Fruit fly (Drosophila melanogaster) whole organism, larva: ENCODE measurements around the gene CG32161.

ENCODE experiments used
- noc ChIP-seq: fragments of 200-800 bp; sonication (Bioruptor generic); optimal IDR thresholded peaks from 3 replicates; lab custom pipeline; 2019; ENCODE audit warnings: missing biosample characterization, mild to moderate bottlenecking, missing genetic modification characterization, moderate library complexity

CG32161 gene

dm6 chr3L:16824725-16825124 is 21.3 kb upstream of the CG32161 start:
- no peak for TF ChIP-seq noc (tag; lab: Kevin White, UChicago)

DNA sequence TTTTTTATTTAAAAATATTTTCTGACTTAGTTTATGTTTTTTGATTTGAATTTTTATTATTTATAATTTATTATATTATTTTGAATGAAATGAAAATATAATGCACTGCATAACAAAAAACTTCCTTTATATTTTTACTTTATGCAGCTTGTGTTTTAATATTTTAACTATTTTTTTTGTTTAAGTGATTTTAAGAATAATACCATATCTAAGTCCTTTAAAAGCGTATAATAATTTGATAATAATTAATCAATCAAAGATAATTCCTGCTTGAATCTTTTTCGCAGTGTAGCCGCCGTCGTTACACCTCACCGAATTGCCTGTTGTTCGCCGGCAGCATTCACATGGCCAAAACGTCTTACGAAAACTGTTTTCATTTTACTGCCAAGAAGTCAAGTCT is 20.8 kb upstream of the CG32161 start:
- no peak for TF ChIP-seq noc (tag; lab: Kevin White, UChicago)

- no peak for TF ChIP-seq noc (tag; lab: Kevin White, UChicago)
These were observed 17.1 kb upstream of the CG32161 start, which contains the start of gene CG13024 for dm6 chr3L:16828967-16829366. Gene CG13024 (minus strand): TSS chr3L:16829074.

DNA sequence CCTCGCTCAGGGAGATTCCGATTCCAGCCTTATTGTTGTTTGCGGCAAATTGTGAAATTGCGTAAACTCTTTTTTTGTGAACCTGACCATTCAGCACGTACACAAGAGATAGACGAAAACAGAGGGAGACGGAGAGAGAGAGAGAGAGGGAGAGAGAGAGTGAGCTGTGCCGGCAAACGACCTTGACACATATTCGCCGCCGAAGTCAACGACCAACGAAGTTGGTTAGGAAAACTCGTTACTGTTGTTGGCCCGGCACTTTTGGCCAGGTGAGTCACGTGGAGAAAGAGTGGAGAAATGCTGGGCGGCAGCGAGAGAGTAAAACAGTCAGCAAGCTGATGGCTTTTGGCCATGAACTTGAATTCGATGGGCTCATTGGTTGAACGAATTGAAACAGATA is 16.0 kb upstream of the CG32161 start:
- TF ChIP-seq noc (tag; lab: Kevin White, UChicago), result no peak

DNA sequence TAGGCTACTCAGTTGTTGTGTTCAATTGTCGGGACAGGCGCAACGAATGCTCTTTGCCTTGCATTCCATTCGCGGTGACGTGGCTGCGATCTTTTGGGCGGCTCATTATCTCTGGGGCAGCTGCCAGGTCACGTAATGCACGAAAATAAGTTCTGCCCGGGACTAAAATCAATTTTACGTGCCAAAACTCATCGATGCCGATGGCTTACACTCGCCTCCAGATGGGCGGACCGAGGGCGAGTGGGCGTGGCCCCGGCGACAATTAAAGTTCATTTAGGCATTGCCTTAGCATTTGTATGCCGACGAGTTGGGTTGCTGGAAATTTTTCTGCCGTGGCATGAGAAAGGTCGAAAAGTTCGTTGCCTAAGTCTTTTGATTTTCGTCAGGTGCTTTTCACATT is 9.3 kb upstream of the CG32161 start:
- TF ChIP-seq noc (tag; lab: Kevin White, UChicago), result no peak

- TF ChIP-seq noc (tag; lab: Kevin White, UChicago), result no peak
These were observed 5.5 kb upstream of the CG32161 start for dm6 chr3L:16840540-16840939.

DNA sequence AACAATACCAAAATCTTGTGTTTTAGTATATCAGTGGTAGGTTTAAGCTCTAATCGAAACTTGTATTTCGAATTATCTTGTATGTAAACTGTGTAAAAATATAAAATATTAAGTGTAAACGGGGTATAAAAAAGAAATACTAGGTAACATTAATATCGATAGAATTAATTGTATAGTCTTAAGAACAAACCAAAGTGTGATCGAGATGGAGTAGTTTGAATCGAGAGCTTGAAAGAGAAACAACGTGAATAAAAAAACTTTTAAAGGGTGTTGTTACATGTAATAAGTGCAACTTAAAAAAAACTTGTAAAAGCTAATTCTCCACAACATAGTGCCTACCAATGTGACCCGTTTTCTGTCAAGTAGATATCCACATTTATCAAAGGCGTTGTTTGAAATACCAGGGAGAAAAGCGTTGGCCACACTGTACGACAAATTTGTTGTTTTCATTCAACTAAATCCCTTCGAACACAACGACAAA is 3.9 kb upstream of the CG32161 start, which contains the start of gene TSG101:
TSG101 (plus strand) TSS at position 208 of the 481 bp plus-strand sequence.
- no peak for TF ChIP-seq noc (tag; lab: Kevin White, UChicago)

dm6 chr3L:16842952-16843351 is 3.1 kb upstream of the CG32161 start:
- TF ChIP-seq noc (tag; lab: Kevin White, UChicago), result no peak

DNA sequence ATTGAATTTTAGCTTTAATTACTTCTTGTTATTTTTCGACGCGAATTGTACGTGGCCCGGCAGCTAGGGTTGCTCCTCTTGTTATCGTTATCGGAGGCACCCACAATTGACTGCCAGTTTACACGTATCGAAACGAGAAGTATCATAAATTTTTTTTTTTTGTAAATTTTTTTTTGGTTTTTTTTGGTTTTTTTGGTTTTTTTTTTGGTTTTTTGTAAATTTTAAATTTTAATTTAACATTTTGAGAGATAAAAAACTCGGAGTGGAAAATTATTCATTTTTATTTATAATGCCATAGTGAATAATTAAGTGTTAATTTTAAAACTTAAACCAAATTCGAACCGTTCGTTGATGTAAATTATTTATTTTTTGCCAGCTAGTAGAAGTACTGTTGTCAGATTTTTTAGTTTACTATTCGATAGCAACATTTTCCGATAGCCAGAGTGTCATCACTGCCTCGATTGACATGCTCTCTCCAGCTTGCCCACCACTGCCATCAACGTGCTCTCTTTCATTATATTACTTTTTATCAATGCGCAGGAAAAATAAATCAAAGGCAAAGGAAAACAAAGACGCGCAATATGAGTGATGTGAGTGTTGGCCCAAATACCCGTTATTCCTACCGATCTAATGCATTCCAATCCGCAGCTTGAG is 980 bp upstream of the CG32161 start, which contains the start of the genes kud and Zcchc7:
kud (minus strand) TSS at position 72 of the 654 bp plus-strand sequence.
Zcchc7 (plus strand) TSS at position 467 of the 654 bp plus-strand sequence.
- peak; percentile 79 for TF ChIP-seq noc (tag; lab: Kevin White, UChicago)

DNA sequence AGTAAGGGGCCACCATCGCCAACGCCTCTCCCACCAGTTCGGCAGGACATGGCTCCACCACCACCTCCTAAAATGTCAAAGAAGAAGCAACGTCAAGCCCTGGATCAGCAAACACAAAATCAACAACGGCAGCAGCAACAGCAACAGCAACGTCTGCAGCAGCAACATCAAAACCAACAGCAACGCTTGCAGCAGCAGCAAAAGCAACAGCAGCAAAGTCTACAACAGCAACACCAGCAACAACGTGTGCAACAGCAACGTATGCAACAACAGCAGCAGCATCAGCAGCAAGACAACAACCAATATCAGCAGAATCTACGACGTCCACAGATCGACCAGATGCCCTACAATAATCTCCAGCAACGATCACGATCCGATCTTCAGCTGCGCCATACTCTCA is 5.5 kb downstream of the CG32161 start:
- TF ChIP-seq noc (tag; lab: Kevin White, UChicago), result no peak

DNA sequence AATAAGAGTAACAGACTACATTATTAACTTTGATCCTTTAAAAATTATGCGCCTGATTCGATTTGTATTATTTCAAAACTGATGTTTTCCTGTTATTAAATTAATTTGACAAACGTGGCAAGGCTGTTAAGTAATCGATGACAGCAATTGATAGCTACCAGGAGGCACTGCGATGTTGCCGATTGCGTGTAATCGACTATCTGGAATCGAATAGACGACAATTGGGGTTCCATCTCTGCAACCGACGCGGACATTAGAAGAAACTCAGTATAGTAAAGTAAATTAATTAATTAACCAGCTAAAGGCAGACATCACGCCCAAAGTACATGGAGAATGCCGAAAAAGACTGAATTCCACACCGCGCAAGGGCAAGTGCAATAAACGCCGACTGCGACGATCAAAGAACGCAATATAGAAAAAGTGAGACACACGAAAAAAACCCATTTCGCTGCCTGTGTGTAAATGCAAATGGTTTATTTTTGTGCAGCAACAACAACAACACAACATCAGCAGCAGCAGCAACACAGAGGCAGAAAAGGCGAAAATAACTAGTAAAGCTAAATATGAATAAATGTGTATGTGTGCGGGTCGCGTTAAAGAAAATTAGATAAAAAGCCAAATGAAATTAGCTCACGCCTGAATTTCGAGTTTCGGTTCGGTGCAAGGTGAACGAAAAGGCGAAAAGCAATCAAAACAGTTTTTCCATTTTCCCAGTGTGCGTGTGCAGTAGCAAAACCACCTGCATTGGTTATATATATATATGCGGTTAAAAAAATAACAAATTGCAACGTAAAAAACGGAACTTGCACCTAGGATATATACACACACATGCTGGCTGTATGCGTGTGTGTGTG is 7.7 kb downstream of the CG32161 start, which contains the start of gene sina:
sina (plus strand) TSS at position 219 of the 854 bp plus-strand sequence.
- no peak for TF ChIP-seq noc (tag; lab: Kevin White, UChicago)

DNA sequence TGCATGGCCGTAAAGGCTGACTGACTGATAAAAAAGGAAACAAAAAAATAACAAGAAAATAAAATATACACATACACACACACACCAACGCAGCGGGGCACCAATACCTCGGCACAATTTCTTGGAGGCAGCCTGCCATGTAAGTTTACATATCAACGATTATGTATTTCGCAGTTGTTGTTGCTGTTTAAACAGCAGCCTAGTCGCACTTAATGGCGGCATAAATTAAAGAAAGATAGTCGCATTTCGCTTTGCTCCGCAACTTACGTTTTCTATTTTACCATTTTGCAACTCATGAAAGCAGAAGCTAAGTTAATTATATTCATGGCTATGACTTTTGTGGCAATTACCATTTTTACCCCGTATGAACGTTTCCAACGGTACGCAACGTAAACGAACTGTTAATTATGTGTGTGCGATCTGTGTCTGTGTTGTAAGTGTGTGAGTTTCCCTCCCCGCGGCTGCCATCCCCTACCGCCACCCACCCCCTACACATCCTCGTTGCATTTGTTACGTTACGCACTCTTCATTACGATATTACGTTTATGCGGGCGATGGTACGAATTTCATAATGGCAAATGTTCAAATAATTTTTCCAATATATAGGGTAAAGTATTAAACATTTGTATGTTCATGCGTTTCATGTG is 8.5 kb downstream of the CG32161 start:
- no peak for TF ChIP-seq noc (tag; lab: Kevin White, UChicago)

- no peak for TF ChIP-seq noc (tag; lab: Kevin White, UChicago)
These were observed 9.3 kb downstream of the CG32161 start for dm6 chr3L:16855287-16855686.

- no peak for TF ChIP-seq noc (tag; lab: Kevin White, UChicago)
These were observed 12.8 kb downstream of the CG32161 start, which contains the start of gene sinah for dm6 chr3L:16858780-16859179. Gene sinah (plus strand): TSS chr3L:16859080.

DNA sequence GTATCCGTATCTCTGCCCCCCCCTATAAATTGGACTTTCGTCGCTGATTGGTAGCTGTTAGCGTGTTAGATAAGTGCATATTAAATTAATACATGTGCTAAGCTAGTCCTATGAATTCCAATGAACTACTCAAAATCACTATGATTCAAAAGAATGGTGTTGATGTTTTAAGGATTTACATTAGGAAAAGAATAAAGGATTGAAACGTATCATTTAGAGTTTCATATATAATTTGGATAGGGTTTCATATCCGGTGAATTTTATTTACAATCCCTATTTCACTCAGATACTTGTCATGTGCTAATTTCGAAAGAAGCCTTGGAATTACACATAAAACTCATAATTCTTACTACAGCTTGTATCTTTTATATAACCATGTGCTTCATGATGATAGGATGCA is 14.3 kb downstream of the CG32161 start, which contains the start of gene CG13029:
CG13029 (plus strand) TSS at position 301 of the 400 bp plus-strand sequence.
- TF ChIP-seq noc (tag; lab: Kevin White, UChicago), result no peak
